Fruit fly (Drosophila melanogaster) whole organism, embryonic: Measurements from ENCODE around the gene CG34325.

Experiments used
- Blimp-1 ChIP-seq: fragments of 200-800 bp; sonication (Bioruptor generic); optimal IDR thresholded peaks from 3 replicates; lab custom pipeline; 2018; ENCODE audit warnings: missing biosample characterization, missing genetic modification characterization, mild to moderate bottlenecking, moderate library complexity, missing genetic modification reagents
- Bteb2 ChIP-seq: fragments of 200-800 bp; sonication (Bioruptor generic); optimal IDR thresholded peaks from 2 replicates; lab custom pipeline; 2016; ENCODE audit warnings: missing biosample characterization, missing genetic modification characterization
- CG1024 ChIP-seq: fragments of 200-800 bp; sonication (Bioruptor generic); IDR thresholded peaks from 2 replicates; pipeline ENCODE4 v1.3.6; 2022; ENCODE audit warnings: missing biosample characterization, missing genetic modification characterization
- CG10543 ChIP-seq: fragments of 200-800 bp; sonication (Bioruptor generic); optimal IDR thresholded peaks from 3 replicates; lab custom pipeline; 2017; ENCODE audit warnings: missing biosample characterization, mild to moderate bottlenecking, missing genetic modification characterization, moderate library complexity
- CG10979 ChIP-seq: fragments of 200-800 bp; sonication (Bioruptor generic); optimal IDR thresholded peaks from 2 replicates; lab custom pipeline; 2018; ENCODE audit warnings: missing biosample characterization, mild to moderate bottlenecking, missing genetic modification characterization, moderate library complexity
- CG18476 ChIP-seq: fragments of 200-800 bp; sonication (Bioruptor generic); optimal IDR thresholded peaks from 2 replicates; lab custom pipeline; 2016; ENCODE audit warnings: missing biosample characterization, mild to moderate bottlenecking, missing genetic modification characterization
- CG31224 ChIP-seq: fragments of 200-800 bp; sonication (Bioruptor generic); IDR thresholded peaks from 2 replicates; pipeline ENCODE4 v1.3.6; 2022; ENCODE audit warnings: missing biosample characterization, missing genetic modification characterization
- CG3407 ChIP-seq: fragments of 200-800 bp; sonication (Bioruptor generic); optimal IDR thresholded peaks from 2 replicates; lab custom pipeline; 2018; ENCODE audit warnings: missing biosample characterization, mild to moderate bottlenecking, missing genetic modification characterization
- CG42726 ChIP-seq: fragments of 200-800 bp; sonication (Bioruptor generic); IDR thresholded peaks from 2 replicates; pipeline ENCODE4 v1.3.6; 2022; ENCODE audit warnings: missing biosample characterization, missing genetic modification characterization; ENCODE audit not compliant: partially characterized antibody
- CG4854 ChIP-seq: fragments of 200-800 bp; sonication (Bioruptor generic); optimal IDR thresholded peaks from 2 replicates; lab custom pipeline; 2016; ENCODE audit warnings: missing biosample characterization, missing genetic modification characterization, inconsistent platforms
- CG5953 ChIP-seq: fragments of 200-800 bp; sonication (Bioruptor generic); IDR thresholded peaks from 2 replicates; pipeline ENCODE4 v1.3.6; 2022; ENCODE audit warnings: missing biosample characterization, missing genetic modification characterization
- CG6813 ChIP-seq: fragments of 200-800 bp; sonication (Bioruptor generic); optimal IDR thresholded peaks from 2 replicates; lab custom pipeline; 2017; ENCODE audit warnings: missing biosample characterization, missing genetic modification characterization, mild to moderate bottlenecking, moderate library complexity, missing genetic modification reagents
- CG7839 ChIP-seq: fragments of 200-800 bp; sonication (Bioruptor generic); optimal IDR thresholded peaks from 3 replicates; lab custom pipeline; 2018; ENCODE audit warnings: missing biosample characterization, mild to moderate bottlenecking, missing genetic modification characterization, moderate library complexity
- CG8089 ChIP-seq: fragments of 200-800 bp; sonication (Bioruptor generic); optimal IDR thresholded peaks from 3 replicates; lab custom pipeline; 2016; ENCODE audit warnings: missing biosample characterization, missing genetic modification characterization
- CG8290 ChIP-seq, 3 experiments: fragments of 200-800 bp; sonication (Bioruptor generic); optimal IDR thresholded peaks; 2 replicates each; lab custom pipeline; 2016 to 2019; ENCODE audit warnings: missing biosample characterization in 3 of 3, missing genetic modification characterization in 3 of 3, mild to moderate bottlenecking in 2 of 3, moderate library complexity in 1 of 3
- CG8359 ChIP-seq: fragments of 200-800 bp; sonication (Bioruptor generic); optimal IDR thresholded peaks from 2 replicates; lab custom pipeline; 2017; ENCODE audit warnings: missing biosample characterization, mild to moderate bottlenecking, missing genetic modification characterization, borderline replicate concordance
- CG8944 ChIP-seq: fragments of 200-800 bp; sonication (Bioruptor generic); optimal IDR thresholded peaks from 3 replicates; lab custom pipeline; 2016; ENCODE audit warnings: missing biosample characterization, missing genetic modification characterization
- Deaf1 ChIP-seq: fragments of 200-800 bp; optimal IDR thresholded peaks from 3 replicates; lab custom pipeline; 2019; ENCODE audit warnings: missing biosample characterization, mild to moderate bottlenecking, missing genetic modification characterization, moderate library complexity
- GATAe ChIP-seq: fragments of 200-800 bp; sonication (Bioruptor generic); conservative IDR thresholded peaks from 2 replicates; pipeline ENCODE4 v1.3.6; 2022; ENCODE audit warnings: missing biosample characterization, missing genetic modification characterization
- H15 ChIP-seq: fragments of 200-800 bp; sonication (Bioruptor generic); IDR thresholded peaks from 3 replicates; pipeline ENCODE4 v1.3.6; 2022; ENCODE audit warnings: missing biosample characterization, missing genetic modification characterization
- Hand ChIP-seq: fragments of 200-800 bp; sonication (Bioruptor generic); optimal IDR thresholded peaks from 2 replicates; lab custom pipeline; 2017; ENCODE audit warnings: mild to moderate bottlenecking, missing biosample characterization, missing genetic modification reagents, missing genetic modification characterization
- Med ChIP-seq: fragments of 200-800 bp; sonication (Bioruptor generic); peaks from one replicate; lab custom pipeline; 2016; ENCODE audit warnings: missing biosample characterization, missing genetic modification characterization, mild to moderate bottlenecking, inconsistent platforms, moderate library complexity
- Meics ChIP-seq: fragments of 200-800 bp; sonication (Bioruptor generic); optimal IDR thresholded peaks from 2 replicates; lab custom pipeline; 2017; ENCODE audit warnings: missing biosample characterization, mild to moderate bottlenecking, missing genetic modification characterization
- Ravus ChIP-seq: fragments of 200-800 bp; sonication (Bioruptor generic); IDR thresholded peaks from 2 replicates; pipeline ENCODE4 v1.3.6; 2022; ENCODE audit warnings: missing biosample characterization, missing genetic modification characterization
- Trl ChIP-seq, 3 experiments: fragments of >200 bp in 2 of 3; fragments of 200-800 bp in 1 of 3; sonication (Bioruptor generic) in 1 of 3; optimal IDR thresholded peaks; 2 replicates in 1 of 3; 3 replicates in 2 of 3; lab custom pipeline; 2016 to 2017; ENCODE audit warnings: missing biosample characterization in 1 of 3, missing genetic modification characterization in 1 of 3
- Vsx1 ChIP-seq: fragments of 200-800 bp; sonication (Bioruptor generic); optimal IDR thresholded peaks from 2 replicates; lab custom pipeline; 2017; ENCODE audit warnings: missing biosample characterization, mild to moderate bottlenecking, missing genetic modification characterization, missing genetic modification reagents
- bbx ChIP-seq: fragments of 200-800 bp; sonication (Bioruptor generic); IDR thresholded peaks from 2 replicates; pipeline ENCODE4 v1.3.6; 2022; ENCODE audit warnings: missing biosample characterization, missing genetic modification characterization; ENCODE audit not compliant: partially characterized antibody
- ci ChIP-seq: fragments of 200-800 bp; sonication (Bioruptor generic); IDR thresholded peaks from 3 replicates; pipeline ENCODE4 v1.3.6; 2022; ENCODE audit warnings: missing biosample characterization, missing genetic modification characterization
- cwo ChIP-seq: fragments of 200-800 bp; sonication (Bioruptor generic); optimal IDR thresholded peaks from 3 replicates; lab custom pipeline; 2017; ENCODE audit warnings: missing biosample characterization, missing genetic modification characterization, mild to moderate bottlenecking, moderate library complexity, missing genetic modification reagents
- exex ChIP-seq: fragments of 200-800 bp; sonication (Bioruptor generic); optimal IDR thresholded peaks from 4 replicates; lab custom pipeline; 2018; ENCODE audit warnings: missing biosample characterization, mild to moderate bottlenecking, missing genetic modification characterization, moderate library complexity
- grn ChIP-seq: fragments of 200-800 bp; sonication (Bioruptor generic); optimal IDR thresholded peaks from 3 replicates; lab custom pipeline; 2017; ENCODE audit warnings: missing biosample characterization, missing genetic modification characterization
- insv ChIP-seq, 2 experiments: fragments of 200-800 bp; sonication (Bioruptor generic); optimal IDR thresholded peaks; 3 replicates each; lab custom pipeline; 2016 to 2018; ENCODE audit warnings: missing biosample characterization in 2 of 2, missing genetic modification characterization in 2 of 2
- knrl ChIP-seq: fragments of 200-800 bp; sonication (Bioruptor generic); IDR thresholded peaks from 3 replicates; pipeline ENCODE4 v1.3.6; 2022; ENCODE audit warnings: missing biosample characterization, missing genetic modification characterization; ENCODE audit not compliant: partially characterized antibody
- mirr ChIP-seq: fragments of 200-800 bp; sonication (Bioruptor generic); optimal IDR thresholded peaks from 3 replicates; lab custom pipeline; 2018; ENCODE audit warnings: missing biosample characterization, mild to moderate bottlenecking, missing genetic modification characterization
- onecut ChIP-seq: fragments of 200-800 bp; sonication (Bioruptor generic); IDR thresholded peaks from 2 replicates; pipeline ENCODE4 v1.3.6; 2022; ENCODE audit warnings: missing biosample characterization, missing genetic modification characterization
- pfk ChIP-seq: fragments of 200-800 bp; sonication (Bioruptor generic); optimal IDR thresholded peaks from 2 replicates; lab custom pipeline; 2018; ENCODE audit warnings: missing biosample characterization, mild to moderate bottlenecking, missing genetic modification characterization, moderate library complexity
- pros ChIP-seq: fragments of 200-800 bp; sonication (Bioruptor generic); optimal IDR thresholded peaks from 3 replicates; lab custom pipeline; 2019; ENCODE audit warnings: missing biosample characterization, mild to moderate bottlenecking, missing genetic modification characterization, moderate library complexity
- scrt ChIP-seq: fragments of 200-800 bp; sonication (Bioruptor generic); optimal IDR thresholded peaks from 2 replicates; lab custom pipeline; 2018; ENCODE audit warnings: missing biosample characterization, mild to moderate bottlenecking, missing genetic modification characterization, moderate library complexity
- stwl ChIP-seq: fragments of 200-800 bp; sonication (Bioruptor generic); optimal IDR thresholded peaks from 3 replicates; lab custom pipeline; 2018; ENCODE audit warnings: missing biosample characterization, mild to moderate bottlenecking, missing genetic modification characterization, moderate library complexity
- sug ChIP-seq: fragments of 200-800 bp; optimal IDR thresholded peaks from 2 replicates; lab custom pipeline; 2019; ENCODE audit warnings: missing biosample characterization, mild to moderate bottlenecking, missing genetic modification characterization, moderate library complexity
- tup ChIP-seq: fragments of 200-800 bp; sonication (Bioruptor generic); optimal IDR thresholded peaks from 2 replicates; lab custom pipeline; 2016; ENCODE audit warnings: missing biosample characterization, mild to moderate bottlenecking, missing genetic modification characterization, moderate library complexity
- usp ChIP-seq: fragments of >200 bp; optimal IDR thresholded peaks from 2 replicates; lab custom pipeline; 2017; ENCODE audit warnings: missing biosample characterization, missing genetic modification characterization
- zen2 ChIP-seq: fragments of 200-800 bp; sonication (Bioruptor generic); IDR thresholded peaks from 3 replicates; pipeline ENCODE4 v1.3.6; 2022; ENCODE audit warnings: missing biosample characterization, missing genetic modification characterization; ENCODE audit not compliant: partially characterized antibody

Gene CG34325

dm6 chrX:16711003-16711402 is 10.2 kb downstream of the CG34325 start, which contains the start of gene CG13008 (continued):
- TF ChIP-seq Vsx1 (GFP tag; lab: Kevin White, UChicago): no peak
- TF ChIP-seq onecut (GFP tag; lab: Robert Waterston, UW): no peak
- TF ChIP-seq Hand (GFP tag; lab: Kevin White, UChicago): no peak
- no peak for TF ChIP-seq CG42726
- TF ChIP-seq Blimp-1 (GFP tag; lab: Kevin White, UChicago): no peak

- TF ChIP-seq CG7839: no peak
- TF ChIP-seq pros (GFP tag; lab: Kevin White, UChicago): no peak
- TF ChIP-seq insv (GFP tag; optimal IDR thresholded peaks at IDR 0.05; lab: Kevin White, UChicago): no peak
- no peak for TF ChIP-seq CG18476
- TF ChIP-seq zen2 (GFP tag; lab: Robert Waterston, UW): no peak
- no peak for TF ChIP-seq knrl (GFP tag; lab: Robert Waterston, UW)
- peak; percentile 57 for TF ChIP-seq grn
- no peak for TF ChIP-seq CG5953 (GFP tag; lab: Robert Waterston, UW)
- TF ChIP-seq GATAe (GFP tag; lab: Robert Waterston, UW): peak; percentile 39; the same call in 1 of the 2 replicates
- TF ChIP-seq CG8359 (GFP tag; lab: Kevin White, UChicago): no peak
- TF ChIP-seq sug (tag; lab: Kevin White, UChicago): peak; percentile 80
Measured at dm6 chrX:16706774-16707173, 14.4 kb downstream of the CG34325 start, which contains the start of gene CG9672. TSS of gene CG9672 (minus strand) at chrX:16706874.

dm6 chrX:16703747-16704146 is 17.5 kb downstream of the CG34325 start, which contains the start of the genes CG9673 and CG4653:
TSS of gene CG9673 (minus strand) at chrX:16703884.
TSS of gene CG4653 (plus strand) at chrX:16704081.
- peak; percentile 50 for TF ChIP-seq grn
- peak; percentile 4 for TF ChIP-seq CG6813 (GFP tag; lab: Kevin White, UChicago)
- peak; percentile 6 for TF ChIP-seq Med (GFP tag; lab: Kevin White, UChicago)
- peak; percentile 62 for TF ChIP-seq cwo
- peak; percentile 68 for TF ChIP-seq exex (tag; lab: Kevin White, UChicago)
- TF ChIP-seq CG8290 (GFP tag; optimal IDR thresholded peaks at IDR 0.05; lab: Kevin White, UChicago): no peak
- no peak for TF ChIP-seq CG8290 (tag; optimal IDR thresholded peaks at IDR 0.05; lab: Kevin White, UChicago)
- no peak for TF ChIP-seq scrt (GFP tag; lab: Kevin White, UChicago)
- peak; percentile 12 for TF ChIP-seq CG10543 (GFP tag; lab: Kevin White, UChicago)
- TF ChIP-seq mirr (GFP tag; lab: Kevin White, UChicago): peak; percentile 5
- TF ChIP-seq usp: no peak
- peak; percentile 64 for TF ChIP-seq GATAe (GFP tag; lab: Robert Waterston, UW)
- TF ChIP-seq sug (tag; lab: Kevin White, UChicago): peak; percentile 51
- TF ChIP-seq, all 482 proteins: peak for 9

- TF ChIP-seq Ravus (no peak), Deaf1 (tag; lab: Kevin White, UChicago) (no peak), stwl (tag; lab: Kevin White, UChicago) (no peak), H15 (GFP tag; lab: Robert Waterston, UW) (no peak), Trl (optimal IDR thresholded peaks at IDR 0.05; lab: Kevin White, UChicago) (no peak), Trl (GFP tag; optimal IDR thresholded peaks at IDR 0.05; lab: Kevin White, UChicago) (no peak), Meics (no peak), tup (GFP tag; lab: Kevin White, UChicago) (no peak), CG8089 (GFP tag; lab: Kevin White, UChicago) (no peak), sug (tag; lab: Kevin White, UChicago) (peak; percentile 9), CG10979 (no peak), Bteb2 (GFP tag; lab: Kevin White, UChicago) (no peak), grn (peak; percentile 35), CG4854 (GFP tag; lab: Kevin White, UChicago) (no peak), CG8944 (GFP tag; lab: Kevin White, UChicago) (no peak), GATAe (GFP tag; lab: Robert Waterston, UW) (peak; percentile 46), bbx (no peak), pfk (no peak), CG3407 (GFP tag; lab: Kevin White, UChicago) (no peak), CG1024 (GFP tag; lab: Robert Waterston, UW) (no peak), CG31224 (GFP tag; lab: Robert Waterston, UW) (no peak), ci (GFP tag; lab: Robert Waterston, UW) (no peak), exex (tag; lab: Kevin White, UChicago) (peak; percentile 61), usp (no peak)
Measured at dm6 chrX:16701941-16702340, 19.3 kb downstream of the CG34325 start, which contains the start of gene sphe. TSS of gene sphe (minus strand) at chrX:16701972.
